Fruit fly (Drosophila melanogaster) whole organism, embryonic: ENCODE results near the gene CG43120.
A peak's percentile ranks its signal among the peaks of the same experiment; 100 is the strongest.

Source experiments
- B-H2 ChIP-seq: fragments of 200-800 bp; sonication (Bioruptor generic); optimal IDR thresholded peaks from 2 replicates; lab custom pipeline; 2018; ENCODE audit warnings: missing biosample characterization, mild to moderate bottlenecking, missing genetic modification characterization
- BEAF-32 ChIP-seq: fragments of 200-800 bp; sonication (Bioruptor generic); optimal IDR thresholded peaks from 3 replicates; lab custom pipeline; 2017; ENCODE audit warnings: missing biosample characterization, missing genetic modification characterization, mild to moderate bottlenecking, moderate library complexity, missing genetic modification reagents
- CG10366 ChIP-seq: fragments of 200-800 bp; sonication (Bioruptor generic); IDR thresholded peaks from 2 replicates; pipeline ENCODE4 v1.3.6; 2022; ENCODE audit warnings: missing biosample characterization, missing genetic modification characterization
- CG11723 ChIP-seq: fragments of 200-800 bp; sonication (Bioruptor generic); optimal IDR thresholded peaks from 2 replicates; lab custom pipeline; 2017; ENCODE audit warnings: missing biosample characterization, mild to moderate bottlenecking, missing genetic modification characterization
- CG12236 ChIP-seq: fragments of 200-800 bp; sonication (Bioruptor generic); optimal IDR thresholded peaks from 2 replicates; lab custom pipeline; 2016; ENCODE audit warnings: missing biosample characterization, missing genetic modification characterization
- CG16815 ChIP-seq: fragments of 200-800 bp; sonication (Bioruptor generic); optimal IDR thresholded peaks from 3 replicates; lab custom pipeline; 2017; ENCODE audit warnings: missing biosample characterization, mild to moderate bottlenecking, missing genetic modification characterization
- CG18599 ChIP-seq: fragments of 200-800 bp; sonication (Bioruptor generic); optimal IDR thresholded peaks from 3 replicates; lab custom pipeline; 2017; ENCODE audit warnings: missing biosample characterization, missing genetic modification characterization, mild to moderate bottlenecking, moderate library complexity, missing genetic modification reagents
- CG18764 ChIP-seq: fragments of 200-800 bp; sonication (Bioruptor generic); optimal IDR thresholded peaks from 3 replicates; lab custom pipeline; 2016; ENCODE audit warnings: missing biosample characterization, missing genetic modification characterization
- CG2678 ChIP-seq: fragments of 200-800 bp; sonication (Bioruptor generic); optimal IDR thresholded peaks from 3 replicates; lab custom pipeline; 2019; ENCODE audit warnings: missing biosample characterization, mild to moderate bottlenecking, missing genetic modification characterization, moderate library complexity
- CG2875 ChIP-seq: fragments of 200-800 bp; sonication (Bioruptor generic); optimal IDR thresholded peaks from 2 replicates; lab custom pipeline; 2017; ENCODE audit warnings: missing biosample characterization, mild to moderate bottlenecking, missing genetic modification characterization, missing genetic modification reagents
- CG2889 ChIP-seq: fragments of 200-800 bp; sonication (Bioruptor generic); IDR thresholded peaks from 3 replicates; pipeline ENCODE4 v1.3.6; 2022; ENCODE audit warnings: missing biosample characterization, missing genetic modification characterization
- CG3281 ChIP-seq: fragments of 200-800 bp; sonication (Bioruptor generic); optimal IDR thresholded peaks from 3 replicates; lab custom pipeline; 2017; ENCODE audit warnings: missing biosample characterization, mild to moderate bottlenecking, missing genetic modification characterization
- CG3847 ChIP-seq: fragments of 200-800 bp; sonication (Bioruptor generic); IDR thresholded peaks from 2 replicates; pipeline ENCODE4 v1.3.6; 2022; ENCODE audit warnings: missing biosample characterization, missing genetic modification characterization
- CG5245 ChIP-seq: fragments of 200-800 bp; sonication (Bioruptor generic); optimal IDR thresholded peaks from 3 replicates; lab custom pipeline; 2016; ENCODE audit warnings: missing biosample characterization, missing genetic modification characterization
- CG8290 ChIP-seq, 3 experiments: fragments of 200-800 bp; sonication (Bioruptor generic); optimal IDR thresholded peaks; 2 replicates each; lab custom pipeline; 2016 to 2019; ENCODE audit warnings: missing biosample characterization in 3 of 3, missing genetic modification characterization in 3 of 3, mild to moderate bottlenecking in 2 of 3, moderate library complexity in 1 of 3
- CG9215 ChIP-seq: fragments of 200-800 bp; sonication (Bioruptor generic); IDR thresholded peaks from 2 replicates; pipeline ENCODE4 v1.3.6; 2022; ENCODE audit warnings: missing biosample characterization, missing genetic modification characterization
- Dp ChIP-seq: fragments of 200-800 bp; sonication (Bioruptor generic); optimal IDR thresholded peaks from 2 replicates; lab custom pipeline; 2018; ENCODE audit warnings: missing biosample characterization, mild to moderate bottlenecking, missing genetic modification characterization, moderate library complexity
- ERR ChIP-seq: fragments of 200-800 bp; sonication (Bioruptor generic); optimal IDR thresholded peaks from 2 replicates; lab custom pipeline; 2016; ENCODE audit warnings: missing biosample characterization, missing genetic modification characterization
- Ets65A ChIP-seq: fragments of 200-800 bp; sonication (Bioruptor generic); peaks from one replicate; lab custom pipeline; 2016; ENCODE audit warnings: missing biosample characterization, missing genetic modification characterization
- Gsc ChIP-seq: fragments of 200-800 bp; sonication (Bioruptor generic); IDR thresholded peaks from 2 replicates; pipeline ENCODE4 v1.3.6; 2022; ENCODE audit warnings: missing biosample characterization, missing genetic modification characterization
- HLH54F ChIP-seq: fragments of 200-800 bp; sonication (Bioruptor generic); optimal IDR thresholded peaks from 3 replicates; lab custom pipeline; 2016; ENCODE audit warnings: missing biosample characterization, missing genetic modification characterization
- Lhr ChIP-seq: fragments of 200-800 bp; sonication (Bioruptor generic); optimal IDR thresholded peaks from 3 replicates; lab custom pipeline; 2017; ENCODE audit warnings: mild to moderate bottlenecking, missing biosample characterization, missing genetic modification reagents, missing genetic modification characterization
- Med ChIP-seq: fragments of 200-800 bp; sonication (Bioruptor generic); peaks from one replicate; lab custom pipeline; 2016; ENCODE audit warnings: missing biosample characterization, missing genetic modification characterization, mild to moderate bottlenecking, inconsistent platforms, moderate library complexity
- Meics ChIP-seq: fragments of 200-800 bp; sonication (Bioruptor generic); optimal IDR thresholded peaks from 2 replicates; lab custom pipeline; 2017; ENCODE audit warnings: missing biosample characterization, mild to moderate bottlenecking, missing genetic modification characterization
- Mrtf ChIP-seq: fragments of 200-800 bp; sonication (Bioruptor generic); IDR thresholded peaks from 3 replicates; pipeline ENCODE4 v1.3.6; 2022; ENCODE audit warnings: missing biosample characterization, missing genetic modification characterization
- NC2α ChIP-seq: fragments of 200-800 bp; sonication (Bioruptor generic); optimal IDR thresholded peaks from 2 replicates; lab custom pipeline; 2016; ENCODE audit warnings: missing biosample characterization, missing genetic modification characterization
- NfI ChIP-seq: fragments of 200-800 bp; sonication (Bioruptor generic); optimal IDR thresholded peaks from 3 replicates; lab custom pipeline; 2018; ENCODE audit warnings: missing biosample characterization, mild to moderate bottlenecking, missing genetic modification characterization, moderate library complexity
- Opbp ChIP-seq: fragments of 200-800 bp; sonication (Bioruptor generic); IDR thresholded peaks from 3 replicates; pipeline ENCODE4 v1.3.6; 2022; ENCODE audit warnings: missing biosample characterization, missing genetic modification characterization; ENCODE audit not compliant: partially characterized antibody
- Sox100B ChIP-seq: fragments of 200-800 bp; sonication (Bioruptor generic); optimal IDR thresholded peaks from 3 replicates; lab custom pipeline; 2018; ENCODE audit warnings: missing biosample characterization, mild to moderate bottlenecking, missing genetic modification characterization
- Xrp1 ChIP-seq: fragments of 200-800 bp; sonication (Bioruptor generic); IDR thresholded peaks from 2 replicates; pipeline ENCODE4 v1.3.6; 2022; ENCODE audit warnings: missing biosample characterization, missing genetic modification characterization
- bcd ChIP-seq: fragments of 200-800 bp; sonication (Bioruptor generic); optimal IDR thresholded peaks from 2 replicates; lab custom pipeline; 2017; ENCODE audit warnings: missing biosample characterization, mild to moderate bottlenecking, missing genetic modification characterization
- cas ChIP-seq: fragments of 200-800 bp; sonication (Bioruptor generic); IDR thresholded peaks from 2 replicates; pipeline ENCODE4 v1.3.6; 2022; ENCODE audit warnings: missing biosample characterization, missing genetic modification characterization
- dm ChIP-seq: fragments of 200-800 bp; sonication (Bioruptor generic); optimal IDR thresholded peaks from 3 replicates; lab custom pipeline; 2016; ENCODE audit warnings: missing biosample characterization, missing genetic modification characterization
- dpn ChIP-seq, 2 experiments: fragments of 200-800 bp; sonication (Bioruptor generic); optimal IDR thresholded peaks; 3 replicates each; lab custom pipeline; 2016; ENCODE audit warnings: missing biosample characterization in 2 of 2, missing genetic modification characterization in 2 of 2
- fd64A ChIP-seq: fragments of 200-800 bp; sonication (Bioruptor generic); optimal IDR thresholded peaks from 3 replicates; lab custom pipeline; 2018; ENCODE audit warnings: missing biosample characterization, mild to moderate bottlenecking, missing genetic modification characterization
- grn ChIP-seq: fragments of 200-800 bp; sonication (Bioruptor generic); optimal IDR thresholded peaks from 3 replicates; lab custom pipeline; 2017; ENCODE audit warnings: missing biosample characterization, missing genetic modification characterization
- inv ChIP-seq: fragments of 200-800 bp; sonication (Bioruptor generic); IDR thresholded peaks from 2 replicates; pipeline ENCODE4 v1.3.6; 2022; ENCODE audit warnings: missing biosample characterization, missing genetic modification characterization; ENCODE audit not compliant: partially characterized antibody
- lilli ChIP-seq: fragments of 200-800 bp; sonication (Bioruptor generic); optimal IDR thresholded peaks from 3 replicates; lab custom pipeline; 2016; ENCODE audit warnings: missing biosample characterization, missing genetic modification characterization
- lola ChIP-seq, 3 experiments: fragments of >200 bp in 2 of 3; fragments of 200-800 bp in 1 of 3; sonication (Bioruptor generic) in 1 of 3; optimal IDR thresholded peaks; 2 replicates each; lab custom pipeline; 2017 to 2019; ENCODE audit warnings: missing biosample characterization in 3 of 3, missing genetic modification characterization in 3 of 3, mild to moderate bottlenecking in 1 of 3, moderate library complexity in 1 of 3
- psq ChIP-seq: fragments of 200-800 bp; sonication (Bioruptor generic); optimal IDR thresholded peaks from 2 replicates; lab custom pipeline; 2017; ENCODE audit warnings: missing biosample characterization, missing genetic modification characterization
- slou ChIP-seq: fragments of 200-800 bp; sonication (Bioruptor generic); optimal IDR thresholded peaks from 3 replicates; lab custom pipeline; 2016; ENCODE audit warnings: missing biosample characterization, missing genetic modification characterization
- sna ChIP-seq: fragments of 200-800 bp; sonication (Bioruptor generic); IDR thresholded peaks from 2 replicates; pipeline ENCODE4 v1.3.6; 2022; ENCODE audit warnings: missing biosample characterization, missing genetic modification characterization; ENCODE audit not compliant: partially characterized antibody
- tna ChIP-seq: fragments of 200-800 bp; sonication (Bioruptor generic); IDR thresholded peaks from 2 replicates; pipeline ENCODE4 v1.3.6; 2022; ENCODE audit warnings: missing biosample characterization, missing genetic modification characterization; ENCODE audit not compliant: partially characterized antibody
- twi ChIP-seq: fragments of 200-800 bp; optimal IDR thresholded peaks from 2 replicates; lab custom pipeline; 2019; ENCODE audit warnings: missing biosample characterization, mild to moderate bottlenecking, missing genetic modification characterization, moderate library complexity
- vvl ChIP-seq: fragments of 200-800 bp; sonication (Bioruptor generic); IDR thresholded peaks from 2 replicates; pipeline ENCODE4 v1.3.6; 2022; ENCODE audit warnings: missing biosample characterization, missing genetic modification characterization
- z ChIP-seq: fragments of 200-800 bp; sonication (Bioruptor generic); IDR thresholded peaks from 3 replicates; pipeline ENCODE4 v1.3.6; 2022; ENCODE audit warnings: missing biosample characterization, missing genetic modification characterization
- zen2 ChIP-seq: fragments of 200-800 bp; sonication (Bioruptor generic); IDR thresholded peaks from 3 replicates; pipeline ENCODE4 v1.3.6; 2022; ENCODE audit warnings: missing biosample characterization, missing genetic modification characterization; ENCODE audit not compliant: partially characterized antibody
- zf30C ChIP-seq: fragments of 200-800 bp; sonication (Bioruptor generic); optimal IDR thresholded peaks from 3 replicates; lab custom pipeline; 2018; ENCODE audit warnings: missing biosample characterization, mild to moderate bottlenecking, missing genetic modification characterization

Gene CG43120

dm6 chr3L:14409419-14410145 is 27.9 kb downstream of the CG43120 start, which contains the start of gene stwl (continued):
- TF ChIP-seq CG16815 (GFP tag; lab: Kevin White, UChicago) (no peak), B-H2 (peak; percentile 21), sna (GFP tag; lab: Robert Waterston, UW) (peak; percentile 74), Med (GFP tag; lab: Kevin White, UChicago) (peak; percentile 95), psq (GFP tag; lab: Kevin White, UChicago) (peak; percentile 14), zen2 (peak; percentile 65), slou (GFP tag; lab: Kevin White, UChicago) (no peak), CG9215 (GFP tag; lab: Robert Waterston, UW) (peak; percentile 57), CG3281 (no peak), Opbp (GFP tag; lab: Robert Waterston, UW) (peak; percentile 85), CG18599 (GFP tag; lab: Kevin White, UChicago) (peak; percentile 52), z (GFP tag; lab: Robert Waterston, UW) (peak; percentile 31; the same call in 1 of the 3 replicates), Sox100B (GFP tag; lab: Kevin White, UChicago) (no peak), lilli (GFP tag; lab: Kevin White, UChicago) (peak; percentile 63), CG11723 (GFP tag; lab: Kevin White, UChicago) (no peak), tna (GFP tag; lab: Robert Waterston, UW) (peak; percentile 50), ERR (GFP tag; lab: Kevin White, UChicago) (peak; percentile 1), NfI (GFP tag; lab: Kevin White, UChicago) (peak; percentile 30), cas (GFP tag; lab: Robert Waterston, UW) (peak; percentile 63; the same call in 1 of the 2 replicates), Ets65A (peak; percentile 93), CG2889 (GFP tag; lab: Robert Waterston, UW) (peak; percentile 17; the same call in 1 of the 3 replicates), CG3847 (GFP tag; lab: Robert Waterston, UW) (peak; percentile 65), Gsc (no peak), dm (peak; percentile 42), Meics (GFP tag; lab: Kevin White, UChicago) (peak; percentile 51), CG2875 (GFP tag; lab: Kevin White, UChicago) (no peak), bcd (GFP tag; lab: Kevin White, UChicago) (peak; percentile 41), Xrp1 (GFP tag; lab: Robert Waterston, UW) (peak; percentile 37; the same call in 1 of the 2 replicates), fd64A (GFP tag; lab: Kevin White, UChicago) (no peak), CG2678 (tag; lab: Kevin White, UChicago) (no peak), vvl (GFP tag; lab: Robert Waterston, UW) (peak; percentile 77), CG12236 (GFP tag; lab: Kevin White, UChicago) (no peak), Lhr (GFP tag; lab: Kevin White, UChicago) (peak; percentile 89), HLH54F (GFP tag; lab: Kevin White, UChicago) (peak; percentile 63), CG5245 (GFP tag; lab: Kevin White, UChicago) (peak; percentile 2), lola (GFP tag; optimal IDR thresholded peaks at IDR 0.05; lab: Kevin White, UChicago) (no peak), inv (peak; percentile 48), grn (GFP tag; lab: Kevin White, UChicago) (no peak), zf30C (GFP tag; lab: Kevin White, UChicago) (peak; percentile 22), CG8290 (GFP tag; optimal IDR thresholded peaks at IDR 0.05; lab: Kevin White, UChicago) (peak; percentile 89), CG8290 (tag; optimal IDR thresholded peaks at IDR 0.05; lab: Kevin White, UChicago) (peak; percentile 83 to 95), NC2α (GFP tag; lab: Kevin White, UChicago) (no peak), BEAF-32 (peak; percentile 79), CG18764 (peak; percentile 31), dpn (GFP tag; optimal IDR thresholded peaks at IDR 0.05; lab: Kevin White, UChicago) (peak; percentile 61 to 64), Mrtf (GFP tag; lab: Robert Waterston, UW) (peak; percentile 63; the same call in 2 of the 3 replicates), CG10366 (GFP tag; lab: Robert Waterston, UW) (no peak), Dp (GFP tag; lab: Kevin White, UChicago) (peak; percentile 16), twi (tag; lab: Kevin White, UChicago) (peak; percentile 2)
